Worm (Caenorhabditis elegans) whole organism, mixed stage, embryonic: Measurements from ENCODE around the gene M110.9.

Experiments used
- M03D4.4 ChIP-seq: sonication (generic microtip); optimal IDR thresholded peaks from 2 replicates; lab custom pipeline; 2017; ENCODE audit warnings: mild to moderate bottlenecking, missing genetic modification characterization, missing compliant biosample characterization
- bed-3 ChIP-seq: fragments of 200-800 bp; sonication (Bioruptor generic); optimal IDR thresholded peaks from 3 replicates; lab custom pipeline; 2018; ENCODE audit warnings: mild to moderate bottlenecking, missing genetic modification characterization, moderate library complexity, missing compliant biosample characterization
- blmp-1 ChIP-seq: fragments of 150-350 bp; optimal IDR thresholded peaks from 2 replicates; lab custom pipeline; 2014; ENCODE audit warnings: missing biosample characterization, missing genetic modification characterization
- ceh-39 ChIP-seq: fragments of 150-350 bp; optimal IDR thresholded peaks from 2 replicates; lab custom pipeline; 2014; ENCODE audit warnings: missing biosample characterization, missing genetic modification characterization
- ceh-43 ChIP-seq: fragments of 200-800 bp; sonication (Bioruptor generic); optimal IDR thresholded peaks from 2 replicates; lab custom pipeline; 2018; ENCODE audit warnings: mild to moderate bottlenecking, missing genetic modification characterization, moderate library complexity, missing compliant biosample characterization
- ceh-83 ChIP-seq: fragments of 200-800 bp; sonication (Bioruptor generic); optimal IDR thresholded peaks from 2 replicates; lab custom pipeline; 2018; ENCODE audit warnings: mild to moderate bottlenecking, missing genetic modification characterization, missing compliant biosample characterization
- elt-1 ChIP-seq: sonication (generic microtip); optimal IDR thresholded peaks from 2 replicates; lab custom pipeline; 2017; ENCODE audit warnings: missing genetic modification characterization, mild to moderate bottlenecking, missing compliant biosample characterization, antibody characterized with exemption, moderate library complexity, borderline replicate concordance; ENCODE audit not compliant: insufficient read depth
- elt-3 ChIP-seq: fragments of 150-350 bp; optimal IDR thresholded peaks from 2 replicates; lab custom pipeline; 2014; ENCODE audit warnings: missing biosample characterization, missing genetic modification characterization
- flh-1 ChIP-seq: fragments of 200-800 bp; sonication (Bioruptor generic); optimal IDR thresholded peaks from 2 replicates; lab custom pipeline; 2018; ENCODE audit warnings: mild to moderate bottlenecking, missing genetic modification characterization, moderate library complexity, missing compliant biosample characterization
- ham-2 ChIP-seq: fragments of 200-800 bp; sonication (Bioruptor generic); optimal IDR thresholded peaks from 2 replicates; lab custom pipeline; 2018; ENCODE audit warnings: mild to moderate bottlenecking, missing genetic modification characterization, missing compliant biosample characterization
- hlh-1 ChIP-seq: fragments of 150-350 bp; optimal IDR thresholded peaks from 2 replicates; lab custom pipeline; 2014; ENCODE audit warnings: missing biosample characterization, missing genetic modification reagents, missing genetic modification characterization
- lin-13 ChIP-seq: fragments of 150-350 bp; optimal IDR thresholded peaks from 2 replicates; lab custom pipeline; 2014; ENCODE audit warnings: missing biosample characterization, missing genetic modification characterization
- lsy-2 ChIP-seq: fragments of 150-350 bp; optimal IDR thresholded peaks from 2 replicates; lab custom pipeline; 2014; ENCODE audit warnings: missing biosample characterization, missing genetic modification characterization
- mab-5 ChIP-seq: fragments of 150-350 bp; optimal IDR thresholded peaks from 2 replicates; lab custom pipeline; 2014; ENCODE audit warnings: missing biosample characterization, missing genetic modification characterization
- mep-1 ChIP-seq: fragments of 150-350 bp; optimal IDR thresholded peaks from 2 replicates; lab custom pipeline; 2017; ENCODE audit warnings: missing biosample characterization, missing genetic modification reagents, missing genetic modification characterization, inconsistent platforms
- mls-2 ChIP-seq: sonication (generic microtip); optimal IDR thresholded peaks from 2 replicates; lab custom pipeline; 2016; ENCODE audit warnings: mild to moderate bottlenecking, missing genetic modification characterization, moderate library complexity, missing compliant biosample characterization
- nhr-12 ChIP-seq: fragments of 150-350 bp; optimal IDR thresholded peaks from 2 replicates; lab custom pipeline; 2014; ENCODE audit warnings: missing biosample characterization, missing genetic modification characterization
- nhr-237 ChIP-seq: fragments of 150-350 bp; optimal IDR thresholded peaks from 2 replicates; lab custom pipeline; 2014; ENCODE audit warnings: missing biosample characterization, missing genetic modification characterization
- nhr-76 ChIP-seq: sonication (generic microtip); optimal IDR thresholded peaks from 2 replicates; lab custom pipeline; 2017; ENCODE audit warnings: missing biosample characterization, missing genetic modification characterization
- pha-4 ChIP-seq: fragments of 150-350 bp; optimal IDR thresholded peaks from 2 replicates; lab custom pipeline; 2018; ENCODE audit warnings: missing biosample characterization, missing genetic modification reagents, missing genetic modification characterization
- sem-2 ChIP-seq: fragments of 200-800 bp; sonication (Bioruptor generic); optimal IDR thresholded peaks from 2 replicates; lab custom pipeline; 2018; ENCODE audit warnings: mild to moderate bottlenecking, missing genetic modification characterization, missing compliant biosample characterization
- snpc-4 ChIP-seq: fragments of 150-350 bp; optimal IDR thresholded peaks from 2 replicates; lab custom pipeline; 2014; ENCODE audit warnings: missing biosample characterization, missing genetic modification characterization
- tbx-8 ChIP-seq: fragments of 200-800 bp; sonication (Bioruptor generic); optimal IDR thresholded peaks from 2 replicates; lab custom pipeline; 2018; ENCODE audit warnings: mild to moderate bottlenecking, missing genetic modification characterization, moderate library complexity, missing compliant biosample characterization
- unc-120 ChIP-seq: sonication (generic microtip); optimal IDR thresholded peaks from 2 replicates; lab custom pipeline; 2017; ENCODE audit warnings: missing genetic modification characterization, missing compliant biosample characterization; ENCODE audit not compliant: poor library complexity, severe bottlenecking
- unc-39 ChIP-seq: fragments of 150-350 bp; optimal IDR thresholded peaks from 2 replicates; lab custom pipeline; 2014; ENCODE audit warnings: missing biosample characterization, missing genetic modification characterization
- unc-62 ChIP-seq: fragments of 150-350 bp; optimal IDR thresholded peaks from 2 replicates; lab custom pipeline; 2014; ENCODE audit warnings: missing biosample characterization, missing genetic modification reagents, missing genetic modification characterization
- zip-8 ChIP-seq: fragments of 150-350 bp; optimal IDR thresholded peaks from 2 replicates; lab custom pipeline; 2014; ENCODE audit warnings: missing biosample characterization, missing genetic modification characterization
- ztf-11 ChIP-seq: fragments of 150-350 bp; optimal IDR thresholded peaks from 2 replicates; lab custom pipeline; 2014; ENCODE audit warnings: missing biosample characterization, missing genetic modification characterization

Gene M110.9

ce11 chrII:8256013-8256412 lies 24.9 kb downstream of the M110.9 start, which contains the start of gene F35C11.7:
F35C11.7 (plus strand) TSS chrII:8256313.
- TF ChIP-seq M03D4.4 (tag; lab: Kevin White, UChicago), result no peak
- no peak for TF ChIP-seq ceh-39
- no peak for TF ChIP-seq nhr-12 (tag; lab: Kevin White, UChicago)
- no peak for TF ChIP-seq pha-4 (tag; lab: Kevin White, UChicago)
- TF ChIP-seq lsy-2 (tag; lab: Kevin White, UChicago), result no peak
- TF ChIP-seq elt-1 (tag; lab: Kevin White, UChicago), result no peak
- TF ChIP-seq flh-1, result no peak
- TF ChIP-seq elt-3 (tag; lab: Kevin White, UChicago), result no peak
- no peak for TF ChIP-seq bed-3 (GFP tag; lab: Kevin White, UChicago)
- no peak for TF ChIP-seq lin-13 (tag; lab: Kevin White, UChicago)

ce11 chrII:8259038-8259437 lies 28.0 kb downstream of the M110.9 start, which contains the start of gene F35C11.6:
F35C11.6 (minus strand) TSS chrII:8259138.
- no peak for TF ChIP-seq ham-2 (GFP tag; lab: Kevin White, UChicago)
- TF ChIP-seq, all 35 proteins: peak for 0

ce11 chrII:8259674-8260073 lies 28.6 kb downstream of the M110.9 start:
- TF ChIP-seq unc-39, result no peak

ce11 chrII:8263562-8263961 lies 32.5 kb downstream of the M110.9 start:
- TF ChIP-seq M03D4.4 (tag; lab: Kevin White, UChicago) (no peak), sem-2 (no peak), pha-4 (tag; lab: Kevin White, UChicago) (no peak), flh-1 (no peak), unc-120 (tag; lab: Kevin White, UChicago) (no peak), snpc-4 (tag; lab: Kevin White, UChicago) (no peak), unc-62 (GFP tag; lab: Kevin White, UChicago) (no peak), zip-8 (no peak), nhr-237 (tag; lab: Kevin White, UChicago) (no peak), ceh-43 (GFP tag; lab: Kevin White, UChicago) (no peak), unc-39 (no peak), tbx-8 (GFP tag; lab: Kevin White, UChicago) (no peak), ceh-83 (no peak), mep-1 (no peak)
- TF ChIP-seq, all 35 proteins: peak for 0

ce11 chrII:8264619-8265018 lies 33.5 kb downstream of the M110.9 start, which contains the start of gene srdh-1:
srdh-1 (plus strand) TSS chrII:8264661.
- TF ChIP-seq hlh-1 (tag; lab: Kevin White, UChicago), result no peak
- TF ChIP-seq snpc-4 (tag; lab: Kevin White, UChicago), result no peak
- TF ChIP-seq blmp-1, result no peak

ce11 chrII:8266559-8266958 lies 35.5 kb downstream of the M110.9 start:
- TF ChIP-seq ham-2 (GFP tag; lab: Kevin White, UChicago) (no peak), ztf-11 (no peak), mep-1 (no peak)

ce11 chrII:8267679-8268078 lies 36.6 kb downstream of the M110.9 start:
- TF ChIP-seq nhr-12 (tag; lab: Kevin White, UChicago) (no peak), bed-3 (GFP tag; lab: Kevin White, UChicago) (no peak), hlh-1 (tag; lab: Kevin White, UChicago) (no peak), ceh-83 (no peak), unc-120 (tag; lab: Kevin White, UChicago) (no peak), mab-5 (tag; lab: Kevin White, UChicago) (no peak), nhr-76 (no peak), pha-4 (tag; lab: Kevin White, UChicago) (no peak), mls-2 (tag; lab: Kevin White, UChicago) (no peak), mep-1 (no peak), tbx-8 (GFP tag; lab: Kevin White, UChicago) (no peak), nhr-237 (tag; lab: Kevin White, UChicago) (no peak), flh-1 (no peak), unc-39 (no peak), blmp-1 (no peak)
